Fruit fly (Drosophila melanogaster) whole organism, embryonic: ENCODE results near the gene GCC88.

ENCODE experiments used
- CG10147 ChIP-seq: fragments of 200-800 bp; sonication (Bioruptor generic); optimal IDR thresholded peaks from 2 replicates; lab custom pipeline; 2019; ENCODE audit warnings: missing biosample characterization, mild to moderate bottlenecking, missing genetic modification characterization, moderate library complexity
- CG10979 ChIP-seq: fragments of 200-800 bp; sonication (Bioruptor generic); optimal IDR thresholded peaks from 2 replicates; lab custom pipeline; 2018; ENCODE audit warnings: missing biosample characterization, mild to moderate bottlenecking, missing genetic modification characterization, moderate library complexity
- CG11456 ChIP-seq: fragments of 200-800 bp; sonication (Bioruptor generic); IDR thresholded peaks from 3 replicates; pipeline ENCODE4 v1.3.6; 2022; ENCODE audit warnings: missing biosample characterization, missing genetic modification characterization
- CG12299 ChIP-seq: fragments of 200-800 bp; sonication (Bioruptor generic); optimal IDR thresholded peaks from 2 replicates; lab custom pipeline; 2018; ENCODE audit warnings: missing biosample characterization, mild to moderate bottlenecking, missing genetic modification characterization
- CG1233 ChIP-seq: fragments of 200-800 bp; sonication (Bioruptor generic); optimal IDR thresholded peaks from 4 replicates; lab custom pipeline; 2018; ENCODE audit warnings: missing biosample characterization, mild to moderate bottlenecking, missing genetic modification characterization
- CG12391 ChIP-seq: fragments of 200-800 bp; sonication (Bioruptor generic); optimal IDR thresholded peaks from 3 replicates; lab custom pipeline; 2018; ENCODE audit warnings: missing biosample characterization, mild to moderate bottlenecking, missing genetic modification characterization, moderate library complexity
- CG13296 ChIP-seq: fragments of 200-800 bp; sonication (Bioruptor generic); optimal IDR thresholded peaks from 3 replicates; lab custom pipeline; 2018; ENCODE audit warnings: missing biosample characterization, mild to moderate bottlenecking, missing genetic modification characterization
- CG13624 ChIP-seq: fragments of 200-800 bp; sonication (Bioruptor generic); optimal IDR thresholded peaks from 2 replicates; lab custom pipeline; 2016; ENCODE audit warnings: missing biosample characterization, missing genetic modification characterization
- CG13775 ChIP-seq: fragments of 200-800 bp; sonication (Bioruptor generic); optimal IDR thresholded peaks from 3 replicates; lab custom pipeline; 2017; ENCODE audit warnings: missing biosample characterization, mild to moderate bottlenecking, missing genetic modification characterization
- CG14710 ChIP-seq: fragments of 200-800 bp; sonication (Bioruptor generic); optimal IDR thresholded peaks from 3 replicates; lab custom pipeline; 2019; ENCODE audit warnings: missing biosample characterization, mild to moderate bottlenecking, missing genetic modification characterization, moderate library complexity
- CG15514 ChIP-seq: fragments of 200-800 bp; sonication (Bioruptor generic); optimal IDR thresholded peaks from 3 replicates; lab custom pipeline; 2017; ENCODE audit warnings: missing biosample characterization, missing genetic modification characterization, mild to moderate bottlenecking, moderate library complexity, missing genetic modification reagents
- CG17612 ChIP-seq: fragments of 200-800 bp; sonication (Bioruptor generic); IDR thresholded peaks from 2 replicates; pipeline ENCODE4 v1.3.6; 2022; ENCODE audit warnings: missing biosample characterization, missing genetic modification characterization
- CG18599 ChIP-seq: fragments of 200-800 bp; sonication (Bioruptor generic); optimal IDR thresholded peaks from 3 replicates; lab custom pipeline; 2017; ENCODE audit warnings: missing biosample characterization, missing genetic modification characterization, mild to moderate bottlenecking, moderate library complexity, missing genetic modification reagents
- CG2202 ChIP-seq: fragments of 200-800 bp; sonication (Bioruptor generic); optimal IDR thresholded peaks from 2 replicates; lab custom pipeline; 2018; ENCODE audit warnings: missing biosample characterization, mild to moderate bottlenecking, missing genetic modification characterization
- CG30020 ChIP-seq: fragments of 200-800 bp; optimal IDR thresholded peaks from 2 replicates; lab custom pipeline; 2019; ENCODE audit warnings: missing biosample characterization, mild to moderate bottlenecking, missing genetic modification characterization, moderate library complexity
- CG3281 ChIP-seq: fragments of 200-800 bp; sonication (Bioruptor generic); optimal IDR thresholded peaks from 3 replicates; lab custom pipeline; 2017; ENCODE audit warnings: missing biosample characterization, mild to moderate bottlenecking, missing genetic modification characterization
- CG3407 ChIP-seq: fragments of 200-800 bp; sonication (Bioruptor generic); optimal IDR thresholded peaks from 2 replicates; lab custom pipeline; 2018; ENCODE audit warnings: missing biosample characterization, mild to moderate bottlenecking, missing genetic modification characterization
- CG6689 ChIP-seq: fragments of 200-800 bp; sonication (Bioruptor generic); IDR thresholded peaks from 2 replicates; pipeline ENCODE4 v1.3.6; 2022; ENCODE audit warnings: missing biosample characterization, missing genetic modification characterization
- CG6813 ChIP-seq: fragments of 200-800 bp; sonication (Bioruptor generic); optimal IDR thresholded peaks from 2 replicates; lab custom pipeline; 2017; ENCODE audit warnings: missing biosample characterization, missing genetic modification characterization, mild to moderate bottlenecking, moderate library complexity, missing genetic modification reagents
- CG8388 ChIP-seq: fragments of 200-800 bp; sonication (Bioruptor generic); optimal IDR thresholded peaks from 2 replicates; lab custom pipeline; 2019; ENCODE audit warnings: missing biosample characterization, mild to moderate bottlenecking, missing genetic modification characterization, moderate library complexity
- CG9727 ChIP-seq: fragments of 200-800 bp; sonication (Bioruptor generic); optimal IDR thresholded peaks from 3 replicates; lab custom pipeline; 2017; ENCODE audit warnings: missing biosample characterization, mild to moderate bottlenecking, missing genetic modification characterization
- CG9876 ChIP-seq: fragments of 200-800 bp; sonication (Bioruptor generic); optimal IDR thresholded peaks from 2 replicates; lab custom pipeline; 2016; ENCODE audit warnings: missing biosample characterization, missing genetic modification characterization
- Doc3 ChIP-seq: fragments of 200-800 bp; sonication (Bioruptor generic); IDR thresholded peaks from 3 replicates; pipeline ENCODE4 v1.3.6; 2022; ENCODE audit warnings: missing biosample characterization, missing genetic modification characterization; ENCODE audit not compliant: partially characterized antibody
- Ets65A ChIP-seq: fragments of 200-800 bp; sonication (Bioruptor generic); peaks from one replicate; lab custom pipeline; 2016; ENCODE audit warnings: missing biosample characterization, missing genetic modification characterization
- Fer1 ChIP-seq: fragments of 200-800 bp; sonication (Bioruptor generic); optimal IDR thresholded peaks from 2 replicates; lab custom pipeline; 2017; ENCODE audit warnings: missing biosample characterization, mild to moderate bottlenecking, missing genetic modification characterization
- Fer3 ChIP-seq: fragments of 200-800 bp; sonication (Bioruptor generic); optimal IDR thresholded peaks from 2 replicates; lab custom pipeline; 2018; ENCODE audit warnings: missing biosample characterization, mild to moderate bottlenecking, missing genetic modification characterization, moderate library complexity
- HHEX ChIP-seq: fragments of 200-800 bp; sonication (Bioruptor generic); optimal IDR thresholded peaks from 3 replicates; lab custom pipeline; 2017; ENCODE audit warnings: missing biosample characterization, mild to moderate bottlenecking, missing genetic modification characterization, missing genetic modification reagents
- HLH3B ChIP-seq: fragments of 200-800 bp; sonication (Bioruptor generic); IDR thresholded peaks from 2 replicates; pipeline ENCODE4 v1.3.6; 2022; ENCODE audit warnings: missing biosample characterization, missing genetic modification characterization
- Lhr ChIP-seq: fragments of 200-800 bp; sonication (Bioruptor generic); optimal IDR thresholded peaks from 3 replicates; lab custom pipeline; 2017; ENCODE audit warnings: mild to moderate bottlenecking, missing biosample characterization, missing genetic modification reagents, missing genetic modification characterization
- NK7.1 ChIP-seq: fragments of 200-800 bp; sonication (Bioruptor generic); optimal IDR thresholded peaks from 3 replicates; lab custom pipeline; 2016; ENCODE audit warnings: missing biosample characterization, missing genetic modification characterization
- Oli ChIP-seq: fragments of 200-800 bp; sonication (Bioruptor generic); optimal IDR thresholded peaks from 2 replicates; lab custom pipeline; 2018; ENCODE audit warnings: missing biosample characterization, mild to moderate bottlenecking, missing genetic modification characterization, moderate library complexity
- Pdp1 ChIP-seq, 2 experiments: fragments of 200-800 bp; sonication (Bioruptor generic); optimal IDR thresholded peaks; 3 replicates each; lab custom pipeline; 2016; ENCODE audit warnings: missing biosample characterization in 2 of 2, missing genetic modification characterization in 2 of 2, mild to moderate bottlenecking in 1 of 2, moderate library complexity in 1 of 2
- Trl ChIP-seq, 3 experiments: fragments of >200 bp in 2 of 3; fragments of 200-800 bp in 1 of 3; sonication (Bioruptor generic) in 1 of 3; optimal IDR thresholded peaks; 2 replicates in 1 of 3; 3 replicates in 2 of 3; lab custom pipeline; 2016 to 2017; ENCODE audit warnings: missing biosample characterization in 1 of 3, missing genetic modification characterization in 1 of 3
- Xbp1 ChIP-seq: fragments of 200-800 bp; sonication (Bioruptor generic); optimal IDR thresholded peaks from 3 replicates; lab custom pipeline; 2016; ENCODE audit warnings: missing biosample characterization, mild to moderate bottlenecking, missing genetic modification characterization
- Xrp1 ChIP-seq: fragments of 200-800 bp; sonication (Bioruptor generic); IDR thresholded peaks from 2 replicates; pipeline ENCODE4 v1.3.6; 2022; ENCODE audit warnings: missing biosample characterization, missing genetic modification characterization
- bigmax ChIP-seq: fragments of 200-800 bp; sonication (Bioruptor generic); optimal IDR thresholded peaks from 2 replicates; lab custom pipeline; 2018; ENCODE audit warnings: missing biosample characterization, mild to moderate bottlenecking, missing genetic modification characterization
- grn ChIP-seq: fragments of 200-800 bp; sonication (Bioruptor generic); optimal IDR thresholded peaks from 3 replicates; lab custom pipeline; 2017; ENCODE audit warnings: missing biosample characterization, missing genetic modification characterization
- lbe ChIP-seq: fragments of 200-800 bp; sonication (Bioruptor generic); optimal IDR thresholded peaks from 2 replicates; lab custom pipeline; 2016; ENCODE audit warnings: missing biosample characterization, mild to moderate bottlenecking, missing genetic modification characterization
- otp ChIP-seq: fragments of 200-800 bp; sonication (Bioruptor generic); IDR thresholded peaks from 3 replicates; pipeline ENCODE4, ENCODE4 v1.3.6; 2022; ENCODE audit warnings: missing biosample characterization, missing genetic modification characterization
- p53 ChIP-seq: fragments of 200-800 bp; sonication (Bioruptor generic); optimal IDR thresholded peaks from 2 replicates; lab custom pipeline; 2016; ENCODE audit warnings: missing biosample characterization, missing genetic modification characterization
- phol ChIP-seq: fragments of 200-800 bp; sonication (Bioruptor generic); optimal IDR thresholded peaks from 3 replicates; lab custom pipeline; 2018; ENCODE audit warnings: missing biosample characterization, mild to moderate bottlenecking, missing genetic modification characterization, moderate library complexity
- prd ChIP-seq, 3 experiments: fragments of >200 bp in 2 of 3; fragments of 200-800 bp in 1 of 3; sonication (Bioruptor generic) in 1 of 3; optimal IDR thresholded peaks in 2 of 3; IDR thresholded peaks in 1 of 3; 2 replicates in 2 of 3; 3 replicates in 1 of 3; pipeline versions ENCODE4 v1.3.6 to Lab custom; 2017 to 2022; ENCODE audit warnings: missing biosample characterization in 1 of 3, missing genetic modification characterization in 1 of 3
- slbo ChIP-seq: fragments of 200-800 bp; sonication (Bioruptor generic); IDR thresholded peaks from 2 replicates; pipeline ENCODE4 v1.3.6; 2022; ENCODE audit warnings: missing biosample characterization, missing genetic modification characterization
- sob ChIP-seq: fragments of 200-800 bp; sonication (Bioruptor generic); IDR thresholded peaks from 2 replicates; pipeline ENCODE4 v1.3.6; 2022; ENCODE audit warnings: missing biosample characterization, missing genetic modification characterization
- stwl ChIP-seq: fragments of 200-800 bp; sonication (Bioruptor generic); optimal IDR thresholded peaks from 3 replicates; lab custom pipeline; 2018; ENCODE audit warnings: missing biosample characterization, mild to moderate bottlenecking, missing genetic modification characterization, moderate library complexity
- tgo ChIP-seq: fragments of 200-800 bp; sonication (Bioruptor generic); IDR thresholded peaks from 3 replicates; pipeline ENCODE4 v1.3.6; 2022; ENCODE audit warnings: missing biosample characterization, missing genetic modification characterization
- zen ChIP-seq: fragments of 200-800 bp; sonication (Bioruptor generic); optimal IDR thresholded peaks from 3 replicates; lab custom pipeline; 2018; ENCODE audit warnings: missing biosample characterization, mild to moderate bottlenecking, missing genetic modification characterization, moderate library complexity

Gene GCC88

dm6 chr3R:11243057-11243740, 12.8 kb upstream of the GCC88 start (continued):
- peak; percentile 6 for TF ChIP-seq zen (tag; lab: Kevin White, UChicago)
- no peak for TF ChIP-seq CG2202
- TF ChIP-seq CG12391 (tag; lab: Kevin White, UChicago) = no peak
- 0 out of 3 replicates have a peak, but pooled peaks have one; percentile 17 for TF ChIP-seq Doc3 (GFP tag; lab: Robert Waterston, UW)
- peak; percentile 64; the same call in 1 of the 2 replicates for TF ChIP-seq Xrp1 (GFP tag; lab: Robert Waterston, UW)
- peak; percentile 5 for TF ChIP-seq CG8388 (GFP tag; lab: Kevin White, UChicago)
- peak; percentile 44; the same call in 1 of the 2 replicates for TF ChIP-seq CG6689 (GFP tag; lab: Robert Waterston, UW)
- TF ChIP-seq CG13624 (GFP tag; lab: Kevin White, UChicago) = peak; percentile 51
- peak; percentile 79 for TF ChIP-seq CG3281 (GFP tag; lab: Kevin White, UChicago)
- peak; percentile 53 for TF ChIP-seq CG6813 (GFP tag; lab: Kevin White, UChicago)
- peak in 1 of 2 experiments; percentile 97 for TF ChIP-seq Pdp1 (GFP tag; optimal IDR thresholded peaks at IDR 0.05; lab: Kevin White, UChicago)
- no peak for TF ChIP-seq CG9876 (GFP tag; lab: Kevin White, UChicago)
- TF ChIP-seq Oli (tag; lab: Kevin White, UChicago) = no peak
- no peak for TF ChIP-seq Trl (optimal IDR thresholded peaks at IDR 0.05; lab: Kevin White, UChicago)
- peak; percentile 34 for TF ChIP-seq Trl (GFP tag; optimal IDR thresholded peaks at IDR 0.05; lab: Kevin White, UChicago)
- no peak for TF ChIP-seq bigmax (GFP tag; lab: Kevin White, UChicago)
- peak; percentile 49 for TF ChIP-seq CG10979
- peak; percentile 71 for TF ChIP-seq Ets65A (GFP tag; lab: Kevin White, UChicago)
- no peak for TF ChIP-seq otp
- TF ChIP-seq HLH3B (GFP tag; lab: Robert Waterston, UW) = 0 out of 2 replicates have a peak, but pooled peaks have one; percentile 24
- TF ChIP-seq CG12299 = peak; percentile 36
- TF ChIP-seq p53 (GFP tag; lab: Kevin White, UChicago) = no peak
- no peak for TF ChIP-seq CG30020
- no peak for TF ChIP-seq Lhr (GFP tag; lab: Kevin White, UChicago)
- no peak for TF ChIP-seq CG17612 (GFP tag; lab: Robert Waterston, UW)
- TF ChIP-seq tgo (GFP tag; lab: Robert Waterston, UW) = 0 out of 3 replicates have a peak, but pooled peaks have one; percentile 27
- peak; percentile 29 for TF ChIP-seq phol (tag; lab: Kevin White, UChicago)
- TF ChIP-seq CG13296 (GFP tag; lab: Kevin White, UChicago) = peak; percentile 77
- no peak for TF ChIP-seq CG11456
- no peak for TF ChIP-seq CG3407 (GFP tag; lab: Kevin White, UChicago)
- TF ChIP-seq CG18599 (GFP tag; lab: Kevin White, UChicago) = peak; percentile 60
- TF ChIP-seq HHEX (GFP tag; lab: Kevin White, UChicago) = peak; percentile 38
- peak; percentile 5 for TF ChIP-seq grn
- TF ChIP-seq sob (GFP tag; lab: Robert Waterston, UW) = peak; percentile 55; the same call in 1 of the 2 replicates
- peak; percentile 59 for TF ChIP-seq CG9727
- peak; percentile 55 for TF ChIP-seq CG15514 (GFP tag; lab: Kevin White, UChicago)
- TF ChIP-seq CG13775 = no peak
- TF ChIP-seq stwl (tag; lab: Kevin White, UChicago) = no peak
- no peak for TF ChIP-seq prd (optimal IDR thresholded peaks at IDR 0.05; lab: Kevin White, UChicago)
- peak; percentile 48; the same call in 1 of the 3 replicates for TF ChIP-seq prd (GFP tag; IDR thresholded peaks at IDR 0.05; lab: Robert Waterston, UW)
- no peak for TF ChIP-seq Xbp1 (GFP tag; lab: Kevin White, UChicago)
- no peak for TF ChIP-seq NK7.1
- TF ChIP-seq Fer3 = peak; percentile 42
- peak; percentile 24 for TF ChIP-seq lbe (GFP tag; lab: Kevin White, UChicago)
- TF ChIP-seq Fer1 (GFP tag; lab: Kevin White, UChicago) = peak; percentile 77
- TF ChIP-seq CG14710 (tag; lab: Kevin White, UChicago) = peak; percentile 33
- 0 out of 2 replicates have a peak, but pooled peaks have one; percentile 5 for TF ChIP-seq slbo (GFP tag; lab: Robert Waterston, UW)
- TF ChIP-seq CG10147 (GFP tag; lab: Kevin White, UChicago) = peak; percentile 45
- peak; percentile 49 for TF ChIP-seq CG1233 (GFP tag; lab: Kevin White, UChicago)
